Worm (Caenorhabditis elegans) whole organism, L1 larva: ENCODE results near the gene cup-15.

ENCODE experiments used
- ama-1 ChIP-seq: fragments of 150-350 bp; optimal IDR thresholded peaks from 2 replicates; lab custom pipeline; 2014
- efl-1 ChIP-seq, 4 experiments: fragments of 150-350 bp; optimal IDR thresholded peaks in 3 of 4; peaks in 1 of 4; 1 replicate in 1 of 4; 2 replicates in 3 of 4; lab custom pipeline; 2014; ENCODE audit warnings: missing biosample characterization in 2 of 4, missing genetic modification characterization in 2 of 4, missing genetic modification reagents in 2 of 4
- lin-14 ChIP-seq: fragments of 200-800 bp; sonication (Bioruptor generic); optimal IDR thresholded peaks from 2 replicates; lab custom pipeline; 2018; ENCODE audit warnings: mild to moderate bottlenecking, missing genetic modification characterization, moderate library complexity, missing compliant biosample characterization
- nhr-11 ChIP-seq: fragments of 150-350 bp; optimal IDR thresholded peaks from 2 replicates; lab custom pipeline; 2014; ENCODE audit warnings: missing biosample characterization, missing genetic modification characterization
- tlp-1 ChIP-seq: fragments of 150-350 bp; optimal IDR thresholded peaks from 2 replicates; lab custom pipeline; 2014; ENCODE audit warnings: missing biosample characterization, missing genetic modification characterization

- no peak for TF ChIP-seq lin-14 (GFP tag; lab: Kevin White, UChicago)
- TF ChIP-seq efl-1 (optimal IDR thresholded peaks at IDR 0.05; lab: Kevin White, UChicago) = no peak
- TF ChIP-seq efl-1 (GFP tag; optimal IDR thresholded peaks at IDR 0.05 in 1 of 2; lab: Kevin White, UChicago) = no peak
- no peak for TF ChIP-seq ama-1 (lab: Kevin White, UChicago)
- no peak for TF ChIP-seq tlp-1
- TF ChIP-seq nhr-11 (tag; lab: Kevin White, UChicago) = no peak
These were observed 19.1 kb upstream of the cup-15 start, which contains the start of gene scp-1 for ce11 chrII:9333714-9334113.
